4 worm cellular contexts compared by ENCODE assay signal in the genomic region with DNA sequence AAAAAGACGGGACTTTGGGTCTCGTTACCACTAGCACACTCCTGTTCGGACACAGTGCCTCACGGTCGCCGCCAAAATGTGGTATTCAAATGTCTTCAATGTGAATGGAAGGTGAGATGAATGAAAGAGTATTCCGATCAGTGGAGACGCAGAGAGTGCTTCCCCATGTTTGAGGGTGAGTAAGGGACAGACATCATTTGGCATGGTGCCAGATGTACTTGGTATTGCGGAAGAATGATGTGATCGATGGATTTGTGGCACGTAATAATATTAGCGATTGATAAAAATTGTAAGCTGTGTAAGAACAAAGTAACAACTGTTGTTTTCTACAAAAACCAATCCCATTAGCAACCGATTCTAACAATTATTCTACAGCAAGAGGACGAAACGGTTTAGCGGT.
TF ChIP-seq lines count a peak whose summit lies in the region.

No protein-coding gene starts in this region.

TF ChIP-seq in whole organism, L1 larva, 84 proteins besides CTCF, POLR2A, EP300 and RAD21 (continues in another document):
- TF ChIP-seq mep-1 (tag; optimal IDR thresholded peaks at IDR 0.05; lab: Kevin White, UChicago), result peak; percentile 12
- no peak for TF ChIP-seq pag-3 (tag; optimal IDR thresholded peaks at IDR 0.05; lab: Kevin White, UChicago; ENCODE audit: borderline replicate concordance, insufficient read depth)
- TF ChIP-seq ceh-90 (tag; optimal IDR thresholded peaks at IDR 0.05; lab: Kevin White, UChicago), result no peak
- peak; percentile 15 for TF ChIP-seq snu-23 (GFP tag; optimal IDR thresholded peaks at IDR 0.05; lab: Kevin White, UChicago)
- TF ChIP-seq lin-35 (GFP tag; optimal IDR thresholded peaks at IDR 0.05; lab: Kevin White, UChicago), result peak in 1 of 2 experiments; percentile 2
- no peak for TF ChIP-seq nhr-71 (tag; optimal IDR thresholded peaks at IDR 0.05; lab: Kevin White, UChicago)
- no peak for TF ChIP-seq efl-3 (GFP tag; optimal IDR thresholded peaks at IDR 0.05; lab: Kevin White, UChicago)
- TF ChIP-seq lin-15B (tag; optimal IDR thresholded peaks at IDR 0.05; lab: Kevin White, UChicago), result no peak
- 0 out of 2 replicates have a peak, but pooled peaks have one; percentile 13 for TF ChIP-seq grh-1 (GFP tag; IDR thresholded peaks at IDR 0.05; lab: Robert Waterston, UW)
- TF ChIP-seq ztf-4 (tag; optimal IDR thresholded peaks at IDR 0.05; lab: Kevin White, UChicago), result no peak
- no peak for TF ChIP-seq fkh-10 (GFP tag; optimal IDR thresholded peaks at IDR 0.05; lab: Kevin White, UChicago)
- TF ChIP-seq elt-3 (tag; optimal IDR thresholded peaks at IDR 0.05; lab: Kevin White, UChicago), result no peak
- TF ChIP-seq aha-1 (tag; optimal IDR thresholded peaks at IDR 0.05; lab: Kevin White, UChicago), result no peak
- TF ChIP-seq lin-14 (GFP tag; optimal IDR thresholded peaks at IDR 0.05; lab: Kevin White, UChicago), result peak; percentile 16
- peak; percentile 26 for TF ChIP-seq blmp-1 (tag; optimal IDR thresholded peaks at IDR 0.05; lab: Kevin White, UChicago)
- no peak for TF ChIP-seq pqm-1 (tag; optimal IDR thresholded peaks at IDR 0.05; lab: Kevin White, UChicago)
- TF ChIP-seq isw-1 (GFP tag; IDR thresholded peaks at IDR 0.05; lab: Robert Waterston, UW), result no peak
- no peak for TF ChIP-seq fkh-4 (tag; optimal IDR thresholded peaks at IDR 0.05; lab: Kevin White, UChicago; ENCODE audit: borderline replicate concordance)
- no peak for TF ChIP-seq nhr-85 (tag; lab: Kevin White, UChicago)
- TF ChIP-seq mdl-1 (tag; optimal IDR thresholded peaks at IDR 0.05; lab: Kevin White, UChicago), result no peak
- TF ChIP-seq unc-130 (tag; optimal IDR thresholded peaks at IDR 0.05; lab: Kevin White, UChicago), result no peak
- no peak for TF ChIP-seq rnt-1 (tag; optimal IDR thresholded peaks at IDR 0.05; lab: Kevin White, UChicago)

TF ChIP-seq in whole organism, L2 larva, 48 proteins besides CTCF, POLR2A, EP300 and RAD21:
- TF ChIP-seq R02D3.7 (tag; optimal IDR thresholded peaks at IDR 0.05; lab: Kevin White, UChicago) (no peak), fos-1 (tag; optimal IDR thresholded peaks at IDR 0.05; lab: Kevin White, UChicago) (peak; percentile 3)

TF ChIP-seq in whole organism, L3 larva, 47 proteins besides CTCF, POLR2A, EP300 and RAD21:
- no peak for TF ChIP-seq pqm-1 (tag; optimal IDR thresholded peaks at IDR 0.05; lab: Kevin White, UChicago)
- TF ChIP-seq nhr-25 (tag; optimal IDR thresholded peaks at IDR 0.05; lab: Kevin White, UChicago), result peak; percentile 46
- TF ChIP-seq pha-4 (tag; optimal IDR thresholded peaks at IDR 0.05; lab: Kevin White, UChicago), result peak; percentile 19

TF ChIP-seq in whole organism, mixed stage, embryonic, 35 proteins besides CTCF, POLR2A, EP300 and RAD21:
- TF ChIP-seq elt-1 (tag; optimal IDR thresholded peaks at IDR 0.05; lab: Kevin White, UChicago; ENCODE audit: borderline replicate concordance, insufficient read depth) (no peak), ham-2 (GFP tag; optimal IDR thresholded peaks at IDR 0.05; lab: Kevin White, UChicago) (no peak), nhr-28 (tag; optimal IDR thresholded peaks at IDR 0.05; lab: Kevin White, UChicago) (no peak), unc-39 (tag; optimal IDR thresholded peaks at IDR 0.05; lab: Kevin White, UChicago) (no peak), snpc-4 (tag; optimal IDR thresholded peaks at IDR 0.05; lab: Kevin White, UChicago) (no peak), hlh-1 (tag; optimal IDR thresholded peaks at IDR 0.05; lab: Kevin White, UChicago) (peak; percentile 31), unc-62 (GFP tag; optimal IDR thresholded peaks at IDR 0.05; lab: Kevin White, UChicago) (no peak)
